Fruit fly (Drosophila melanogaster) whole organism, larva: ENCODE results near the gene CG15011.
A peak's percentile ranks its signal among the peaks of the same experiment; 100 is the strongest.

ENCODE experiments used
- noc ChIP-seq: fragments of 200-800 bp; sonication (Bioruptor generic); optimal IDR thresholded peaks from 3 replicates; lab custom pipeline; 2019; ENCODE audit warnings: missing biosample characterization, mild to moderate bottlenecking, missing genetic modification characterization, moderate library complexity

Gene CG15011

dm6 chr3L:4270949-4271827 is 12.2 kb upstream of the CG15011 start:
- no peak for TF ChIP-seq noc (tag; lab: Kevin White, UChicago)

- TF ChIP-seq noc (tag; lab: Kevin White, UChicago) = peak; percentile 90
Measured at dm6 chr3L:4269920-4270319, 11.0 kb upstream of the CG15011 start.

- no peak for TF ChIP-seq noc (tag; lab: Kevin White, UChicago)
Measured at dm6 chr3L:4269208-4269607, 10.3 kb upstream of the CG15011 start.

- no peak for TF ChIP-seq noc (tag; lab: Kevin White, UChicago)
Measured at dm6 chr3L:4267403-4267802, 8.5 kb upstream of the CG15011 start, which contains the start of gene CG33764. TSS of gene CG33764 (minus strand) at chr3L:4267503.

- no peak for TF ChIP-seq noc (tag; lab: Kevin White, UChicago)
Measured at dm6 chr3L:4265836-4266235, 6.9 kb upstream of the CG15011 start.

dm6 chr3L:4264963-4265362 is 6.0 kb upstream of the CG15011 start:
- no peak for TF ChIP-seq noc (tag; lab: Kevin White, UChicago)

dm6 chr3L:4263502-4263901 is 4.5 kb upstream of the CG15011 start, which contains the start of gene CG1273:
TSS of gene CG1273 (plus strand) at chr3L:4263719.
- TF ChIP-seq noc (tag; lab: Kevin White, UChicago) = no peak

dm6 chr3L:4262384-4262783 is 3.4 kb upstream of the CG15011 start, which contains the start of the genes CG11586 and VhaM9.7-a:
TSS of gene CG11586 (minus strand) at chr3L:4262470.
TSS of gene VhaM9.7-a (plus strand) at chr3L:4262705.
- no peak for TF ChIP-seq noc (tag; lab: Kevin White, UChicago)

- no peak for TF ChIP-seq noc (tag; lab: Kevin White, UChicago)
Measured at dm6 chr3L:4261177-4261576, 2.2 kb upstream of the CG15011 start.

- no peak for TF ChIP-seq noc (tag; lab: Kevin White, UChicago)
Measured at dm6 chr3L:4254301-4254834, 4.6 kb downstream of the CG15011 start, which contains the start of the genes ago and CG1265. TSS of gene ago (minus strand) at chr3L:4254306. TSS of gene CG1265 (plus strand) at chr3L:4254776.

dm6 chr3L:4253611-4254300 is 5.2 kb downstream of the CG15011 start:
- no peak for TF ChIP-seq noc (tag; lab: Kevin White, UChicago)

- TF ChIP-seq noc (tag; lab: Kevin White, UChicago) = no peak
Measured at dm6 chr3L:4252862-4253610, 5.9 kb downstream of the CG15011 start.

dm6 chr3L:4252121-4252861 is 6.7 kb downstream of the CG15011 start:
- TF ChIP-seq noc (tag; lab: Kevin White, UChicago) = no peak

dm6 chr3L:4242428-4242827 is 16.5 kb downstream of the CG15011 start, which contains the start of gene pav:
TSS of gene pav (plus strand) at chr3L:4242734.
- no peak for TF ChIP-seq noc (tag; lab: Kevin White, UChicago)
